Fruit fly (Drosophila melanogaster) whole organism, embryonic: ENCODE results near the gene CG33654.

ENCODE experiments used
- Abd-B ChIP-seq: fragments of 200-800 bp; sonication (Bioruptor generic); optimal IDR thresholded peaks from 2 replicates; lab custom pipeline; 2018; ENCODE audit warnings: missing biosample characterization, mild to moderate bottlenecking, missing genetic modification characterization, moderate library complexity
- Atf6 ChIP-seq: fragments of 200-800 bp; sonication (Bioruptor generic); IDR thresholded peaks from 2 replicates; pipeline ENCODE4 v1.3.6; 2022; ENCODE audit warnings: missing biosample characterization, missing genetic modification characterization
- Bteb2 ChIP-seq: fragments of 200-800 bp; sonication (Bioruptor generic); optimal IDR thresholded peaks from 2 replicates; lab custom pipeline; 2016; ENCODE audit warnings: missing biosample characterization, missing genetic modification characterization
- CG10267 ChIP-seq: fragments of 200-800 bp; sonication (Bioruptor generic); optimal IDR thresholded peaks from 2 replicates; lab custom pipeline; 2018; ENCODE audit warnings: missing biosample characterization, mild to moderate bottlenecking, missing genetic modification characterization, moderate library complexity
- CG10543 ChIP-seq: fragments of 200-800 bp; sonication (Bioruptor generic); optimal IDR thresholded peaks from 3 replicates; lab custom pipeline; 2017; ENCODE audit warnings: missing biosample characterization, mild to moderate bottlenecking, missing genetic modification characterization, moderate library complexity
- CG11085 ChIP-seq: fragments of 200-800 bp; sonication (Bioruptor generic); IDR thresholded peaks from 2 replicates; pipeline ENCODE4 v1.3.6; 2022; ENCODE audit warnings: missing biosample characterization, missing genetic modification characterization
- CG12744 ChIP-seq: fragments of 200-800 bp; sonication (Bioruptor generic); optimal IDR thresholded peaks from 2 replicates; lab custom pipeline; 2016; ENCODE audit warnings: missing biosample characterization, missing genetic modification characterization
- CG13296 ChIP-seq: fragments of 200-800 bp; sonication (Bioruptor generic); optimal IDR thresholded peaks from 3 replicates; lab custom pipeline; 2018; ENCODE audit warnings: missing biosample characterization, mild to moderate bottlenecking, missing genetic modification characterization
- CG14710 ChIP-seq: fragments of 200-800 bp; sonication (Bioruptor generic); optimal IDR thresholded peaks from 3 replicates; lab custom pipeline; 2019; ENCODE audit warnings: missing biosample characterization, mild to moderate bottlenecking, missing genetic modification characterization, moderate library complexity
- CG15479 ChIP-seq: fragments of 200-800 bp; sonication (Bioruptor generic); optimal IDR thresholded peaks from 3 replicates; lab custom pipeline; 2019; ENCODE audit warnings: missing biosample characterization, mild to moderate bottlenecking, missing genetic modification characterization, moderate library complexity
- CG15514 ChIP-seq: fragments of 200-800 bp; sonication (Bioruptor generic); optimal IDR thresholded peaks from 3 replicates; lab custom pipeline; 2017; ENCODE audit warnings: missing biosample characterization, missing genetic modification characterization, mild to moderate bottlenecking, moderate library complexity, missing genetic modification reagents
- CG16779 ChIP-seq: fragments of 200-800 bp; sonication (Bioruptor generic); IDR thresholded peaks from 2 replicates; pipeline ENCODE4 v1.3.6; 2022; ENCODE audit warnings: missing biosample characterization, missing genetic modification characterization
- CG30403 ChIP-seq: fragments of 200-800 bp; sonication (Bioruptor generic); optimal IDR thresholded peaks from 3 replicates; lab custom pipeline; 2016; ENCODE audit warnings: missing biosample characterization, missing genetic modification characterization
- CG34224 ChIP-seq: fragments of 200-800 bp; sonication (Bioruptor generic); IDR thresholded peaks from 3 replicates; pipeline ENCODE4 v1.3.6; 2022; ENCODE audit warnings: missing biosample characterization, missing genetic modification characterization; ENCODE audit not compliant: partially characterized antibody
- CG42726 ChIP-seq: fragments of 200-800 bp; sonication (Bioruptor generic); IDR thresholded peaks from 2 replicates; pipeline ENCODE4 v1.3.6; 2022; ENCODE audit warnings: missing biosample characterization, missing genetic modification characterization; ENCODE audit not compliant: partially characterized antibody
- CG4404 ChIP-seq: fragments of 200-800 bp; sonication (Bioruptor generic); IDR thresholded peaks from 2 replicates; pipeline ENCODE4 v1.3.6; 2022; ENCODE audit warnings: missing biosample characterization, missing genetic modification characterization
- CG6791 ChIP-seq: fragments of 200-800 bp; sonication (Bioruptor generic); IDR thresholded peaks from 3 replicates; pipeline ENCODE4 v1.3.6; 2022; ENCODE audit warnings: missing biosample characterization, missing genetic modification characterization; ENCODE audit not compliant: partially characterized antibody
- CG8765 ChIP-seq: fragments of 200-800 bp; sonication (Bioruptor generic); IDR thresholded peaks from 2 replicates; pipeline ENCODE4 v1.3.6; 2022; ENCODE audit warnings: missing biosample characterization, missing genetic modification characterization
- Ets97D ChIP-seq: fragments of 200-800 bp; sonication (Bioruptor generic); optimal IDR thresholded peaks from 3 replicates; lab custom pipeline; 2016; ENCODE audit warnings: missing biosample characterization, missing genetic modification characterization
- Gsc ChIP-seq: fragments of 200-800 bp; sonication (Bioruptor generic); IDR thresholded peaks from 2 replicates; pipeline ENCODE4 v1.3.6; 2022; ENCODE audit warnings: missing biosample characterization, missing genetic modification characterization
- H15 ChIP-seq: fragments of 200-800 bp; sonication (Bioruptor generic); IDR thresholded peaks from 3 replicates; pipeline ENCODE4 v1.3.6; 2022; ENCODE audit warnings: missing biosample characterization, missing genetic modification characterization
- Hmx ChIP-seq: fragments of 200-800 bp; sonication (Bioruptor generic); optimal IDR thresholded peaks from 2 replicates; lab custom pipeline; 2016; ENCODE audit warnings: missing biosample characterization, missing genetic modification characterization
- Lim3 ChIP-seq: fragments of 200-800 bp; sonication (Bioruptor generic); IDR thresholded peaks from 2 replicates; pipeline ENCODE4 v1.3.6; 2022; ENCODE audit warnings: missing biosample characterization, missing genetic modification characterization
- Nf-YC ChIP-seq: fragments of 200-800 bp; optimal IDR thresholded peaks from 3 replicates; lab custom pipeline; 2019; ENCODE audit warnings: missing biosample characterization, mild to moderate bottlenecking, missing genetic modification characterization, moderate library complexity
- PHDP ChIP-seq: fragments of 200-800 bp; sonication (Bioruptor generic); optimal IDR thresholded peaks from 3 replicates; lab custom pipeline; 2018; ENCODE audit warnings: missing biosample characterization, mild to moderate bottlenecking, missing genetic modification characterization, moderate library complexity
- Rfx ChIP-seq: fragments of 200-800 bp; sonication (Bioruptor generic); IDR thresholded peaks from 2 replicates; pipeline ENCODE4 v1.3.6; 2022; ENCODE audit warnings: missing biosample characterization, missing genetic modification characterization
- abd-A ChIP-seq: fragments of 200-800 bp; sonication (Bioruptor generic); optimal IDR thresholded peaks from 3 replicates; lab custom pipeline; 2019; ENCODE audit warnings: missing biosample characterization, mild to moderate bottlenecking, missing genetic modification characterization, moderate library complexity
- amos ChIP-seq: fragments of 200-800 bp; sonication (Bioruptor generic); IDR thresholded peaks from 2 replicates; pipeline ENCODE4 v1.3.6; 2022; ENCODE audit warnings: missing biosample characterization, missing genetic modification characterization; ENCODE audit not compliant: partially characterized antibody
- cad ChIP-seq: fragments of >200 bp; optimal IDR thresholded peaks from 2 replicates; lab custom pipeline; 2017; ENCODE audit warnings: missing biosample characterization, missing genetic modification characterization
- chinmo ChIP-seq: fragments of 200-800 bp; sonication (Bioruptor generic); IDR thresholded peaks from 4 replicates; pipeline ENCODE4 v1.3.6; 2022; ENCODE audit warnings: missing biosample characterization, missing genetic modification characterization; ENCODE audit not compliant: partially characterized antibody
- crp ChIP-seq, 2 experiments: fragments of 200-800 bp; sonication (Bioruptor generic); optimal IDR thresholded peaks; 2 replicates in 1 of 2; 3 replicates in 1 of 2; lab custom pipeline; 2017; ENCODE audit warnings: missing biosample characterization in 2 of 2, missing genetic modification characterization in 2 of 2, mild to moderate bottlenecking in 1 of 2, moderate library complexity in 1 of 2
- dimm ChIP-seq: fragments of 200-800 bp; sonication (Bioruptor generic); IDR thresholded peaks from 2 replicates; pipeline ENCODE4 v1.3.6; 2022; ENCODE audit warnings: missing biosample characterization, missing genetic modification characterization
- exex ChIP-seq: fragments of 200-800 bp; sonication (Bioruptor generic); optimal IDR thresholded peaks from 4 replicates; lab custom pipeline; 2018; ENCODE audit warnings: missing biosample characterization, mild to moderate bottlenecking, missing genetic modification characterization, moderate library complexity
- ftz-f1 ChIP-seq: fragments of 200-800 bp; sonication (Bioruptor generic); optimal IDR thresholded peaks from 2 replicates; lab custom pipeline; 2016; ENCODE audit warnings: missing biosample characterization, missing genetic modification characterization
- gcm ChIP-seq: fragments of 200-800 bp; sonication (Bioruptor generic); optimal IDR thresholded peaks from 2 replicates; lab custom pipeline; 2019; ENCODE audit warnings: missing biosample characterization, mild to moderate bottlenecking, missing genetic modification characterization, moderate library complexity
- gfzf ChIP-seq: fragments of 200-800 bp; sonication (Bioruptor generic); optimal IDR thresholded peaks from 2 replicates; lab custom pipeline; 2016; ENCODE audit warnings: missing biosample characterization, mild to moderate bottlenecking, missing genetic modification characterization, moderate library complexity
- kah ChIP-seq: fragments of 200-800 bp; sonication (Bioruptor generic); optimal IDR thresholded peaks from 2 replicates; lab custom pipeline; 2018; ENCODE audit warnings: missing biosample characterization, mild to moderate bottlenecking, missing genetic modification characterization
- kay ChIP-seq: fragments of 200-800 bp; sonication (Bioruptor generic); optimal IDR thresholded peaks from 2 replicates; lab custom pipeline; 2016; ENCODE audit warnings: missing biosample characterization, missing genetic modification characterization
- knrl ChIP-seq: fragments of 200-800 bp; sonication (Bioruptor generic); IDR thresholded peaks from 3 replicates; pipeline ENCODE4 v1.3.6; 2022; ENCODE audit warnings: missing biosample characterization, missing genetic modification characterization; ENCODE audit not compliant: partially characterized antibody
- lov ChIP-seq, 2 experiments: fragments of 200-800 bp in 1 of 2; fragments of >200 bp in 1 of 2; sonication (Bioruptor generic) in 1 of 2; IDR thresholded peaks in 1 of 2; optimal IDR thresholded peaks in 1 of 2; 2 replicates in 1 of 2; 3 replicates in 1 of 2; pipeline versions ENCODE4 v1.3.6 to Lab custom; 2017 to 2022; ENCODE audit warnings: missing biosample characterization in 1 of 2, missing genetic modification characterization in 1 of 2
- pita ChIP-seq: fragments of 200-800 bp; sonication (Bioruptor generic); optimal IDR thresholded peaks from 2 replicates; lab custom pipeline; 2017; ENCODE audit warnings: missing biosample characterization, mild to moderate bottlenecking, missing genetic modification characterization
- pros ChIP-seq: fragments of 200-800 bp; sonication (Bioruptor generic); optimal IDR thresholded peaks from 3 replicates; lab custom pipeline; 2019; ENCODE audit warnings: missing biosample characterization, mild to moderate bottlenecking, missing genetic modification characterization, moderate library complexity
- salm ChIP-seq: fragments of 200-800 bp; sonication (Bioruptor generic); optimal IDR thresholded peaks from 2 replicates; lab custom pipeline; 2018; ENCODE audit warnings: missing biosample characterization, mild to moderate bottlenecking, missing genetic modification characterization
- sisA ChIP-seq: fragments of 200-800 bp; sonication (Bioruptor generic); IDR thresholded peaks from 2 replicates; pipeline ENCODE4 v1.3.6; 2022; ENCODE audit warnings: missing biosample characterization, missing genetic modification characterization
- vvl ChIP-seq: fragments of 200-800 bp; sonication (Bioruptor generic); IDR thresholded peaks from 2 replicates; pipeline ENCODE4 v1.3.6; 2022; ENCODE audit warnings: missing biosample characterization, missing genetic modification characterization
- zf30C ChIP-seq: fragments of 200-800 bp; sonication (Bioruptor generic); optimal IDR thresholded peaks from 3 replicates; lab custom pipeline; 2018; ENCODE audit warnings: missing biosample characterization, mild to moderate bottlenecking, missing genetic modification characterization

The CG33654 gene

DNA sequence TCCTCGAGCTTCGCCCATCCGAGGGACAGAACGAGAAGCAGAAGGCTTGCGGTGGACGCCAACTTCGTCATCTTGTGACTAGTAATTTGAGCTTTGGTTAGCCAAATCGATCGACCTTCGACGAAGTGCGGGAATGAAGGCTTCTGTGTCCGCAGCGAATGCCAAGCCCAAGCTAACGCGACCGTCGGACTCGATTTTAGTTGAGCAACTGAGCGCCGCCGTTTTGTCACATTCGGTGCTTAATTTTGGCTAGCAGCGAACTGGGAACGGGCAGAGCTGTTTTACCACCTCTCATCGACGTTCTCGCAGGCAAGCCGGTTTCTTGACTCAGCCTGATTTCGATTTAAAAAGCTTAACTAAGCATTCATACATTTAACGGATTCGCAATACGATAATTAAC is 43.2 kb upstream of the CG33654 start (continued):
- TF ChIP-seq amos (GFP tag; lab: Robert Waterston, UW) (peak; percentile 15; the same call in 1 of the 2 replicates), CG6791 (no peak), Hmx (GFP tag; lab: Kevin White, UChicago) (no peak), CG10267 (no peak), H15 (GFP tag; lab: Robert Waterston, UW) (0 out of 3 replicates have a peak, but pooled peaks have one; percentile 9), ftz-f1 (peak; percentile 57), zf30C (GFP tag; lab: Kevin White, UChicago) (no peak), CG14710 (tag; lab: Kevin White, UChicago) (no peak), PHDP (no peak), gfzf (GFP tag; lab: Kevin White, UChicago) (no peak), CG4404 (GFP tag; lab: Robert Waterston, UW) (no peak), crp (GFP tag; optimal IDR thresholded peaks at IDR 0.05; lab: Kevin White, UChicago) (no peak), vvl (GFP tag; lab: Robert Waterston, UW) (0 out of 2 replicates have a peak, but pooled peaks have one; percentile 13), abd-A (tag; lab: Kevin White, UChicago) (no peak), CG30403 (GFP tag; lab: Kevin White, UChicago) (no peak), salm (no peak), CG15514 (no peak), knrl (no peak), kay (GFP tag; lab: Kevin White, UChicago) (no peak), Abd-B (no peak), CG16779 (GFP tag; lab: Robert Waterston, UW) (no peak), CG11085 (GFP tag; lab: Robert Waterston, UW) (no peak), sisA (GFP tag; lab: Robert Waterston, UW) (no peak), cad (GFP tag; lab: Kevin White, UChicago) (no peak), gcm (no peak), lov (optimal IDR thresholded peaks at IDR 0.05; lab: Kevin White, UChicago) (no peak), lov (GFP tag; IDR thresholded peaks at IDR 0.05; lab: Robert Waterston, UW) (0 out of 3 replicates have a peak, but pooled peaks have one; percentile 57), dimm (no peak), Atf6 (GFP tag; lab: Robert Waterston, UW) (0 out of 2 replicates have a peak, but pooled peaks have one; percentile 15), Bteb2 (GFP tag; lab: Kevin White, UChicago) (no peak), CG42726 (GFP tag; lab: Robert Waterston, UW) (0 out of 2 replicates have a peak, but pooled peaks have one; percentile 35), kah (GFP tag; lab: Kevin White, UChicago) (no peak), CG15479 (no peak), CG13296 (GFP tag; lab: Kevin White, UChicago) (no peak), Ets97D (GFP tag; lab: Kevin White, UChicago) (no peak), Nf-YC (tag; lab: Kevin White, UChicago) (no peak), Rfx (GFP tag; lab: Robert Waterston, UW) (peak; percentile 30; the same call in 1 of the 2 replicates), CG34224 (GFP tag; lab: Robert Waterston, UW) (peak; percentile 10; the same call in 1 of the 3 replicates), Gsc (GFP tag; lab: Robert Waterston, UW) (no peak), CG12744 (GFP tag; lab: Kevin White, UChicago) (no peak), pros (GFP tag; lab: Kevin White, UChicago) (no peak), CG10543 (peak; percentile 26), exex (tag; lab: Kevin White, UChicago) (no peak), CG8765 (no peak), Lim3 (GFP tag; lab: Robert Waterston, UW) (no peak), chinmo (peak; percentile 84), pita (no peak)
